Fruit fly (Drosophila melanogaster) whole organism, embryonic: ENCODE measurements around the gene CG42699.

Experiments
- ATbp ChIP-seq: fragments of 200-800 bp; sonication (Bioruptor generic); optimal IDR thresholded peaks from 2 replicates; lab custom pipeline; 2017; ENCODE audit warnings: missing biosample characterization, mild to moderate bottlenecking, missing genetic modification characterization, missing genetic modification reagents
- Awh ChIP-seq: fragments of 200-800 bp; sonication (Bioruptor generic); IDR thresholded peaks from 2 replicates; pipeline ENCODE4, ENCODE4 v1.3.6; 2022; ENCODE audit warnings: missing biosample characterization, missing genetic modification characterization
- B-H2 ChIP-seq: fragments of 200-800 bp; sonication (Bioruptor generic); optimal IDR thresholded peaks from 2 replicates; lab custom pipeline; 2018; ENCODE audit warnings: missing biosample characterization, mild to moderate bottlenecking, missing genetic modification characterization
- CG10147 ChIP-seq: fragments of 200-800 bp; sonication (Bioruptor generic); optimal IDR thresholded peaks from 2 replicates; lab custom pipeline; 2019; ENCODE audit warnings: missing biosample characterization, mild to moderate bottlenecking, missing genetic modification characterization, moderate library complexity
- CG11456 ChIP-seq: fragments of 200-800 bp; sonication (Bioruptor generic); IDR thresholded peaks from 3 replicates; pipeline ENCODE4 v1.3.6; 2022; ENCODE audit warnings: missing biosample characterization, missing genetic modification characterization
- CG11504 ChIP-seq: fragments of 200-800 bp; sonication (Bioruptor generic); optimal IDR thresholded peaks from 3 replicates; lab custom pipeline; 2019; ENCODE audit warnings: missing biosample characterization, mild to moderate bottlenecking, missing genetic modification characterization, moderate library complexity
- CG11723 ChIP-seq: fragments of 200-800 bp; sonication (Bioruptor generic); optimal IDR thresholded peaks from 2 replicates; lab custom pipeline; 2017; ENCODE audit warnings: missing biosample characterization, mild to moderate bottlenecking, missing genetic modification characterization
- CG14667 ChIP-seq: fragments of 200-800 bp; sonication (Bioruptor generic); IDR thresholded peaks from 2 replicates; pipeline ENCODE4 v1.3.6; 2022; ENCODE audit warnings: missing biosample characterization, missing genetic modification characterization
- CG14860 ChIP-seq: fragments of 200-800 bp; sonication (Bioruptor generic); IDR thresholded peaks from 3 replicates; pipeline ENCODE4 v1.3.6; 2022; ENCODE audit warnings: missing biosample characterization, missing genetic modification characterization; ENCODE audit not compliant: partially characterized antibody
- CG15073 ChIP-seq: fragments of 200-800 bp; sonication (Bioruptor generic); optimal IDR thresholded peaks from 2 replicates; lab custom pipeline; 2016; ENCODE audit warnings: missing biosample characterization, missing genetic modification characterization
- CG1529 ChIP-seq: fragments of 200-800 bp; sonication (Bioruptor generic); optimal IDR thresholded peaks from 3 replicates; lab custom pipeline; 2018; ENCODE audit warnings: missing biosample characterization, missing genetic modification characterization
- CG15696 ChIP-seq: fragments of 200-800 bp; sonication (Bioruptor generic); optimal IDR thresholded peaks from 2 replicates; lab custom pipeline; 2019; ENCODE audit warnings: missing biosample characterization, mild to moderate bottlenecking, missing genetic modification characterization, moderate library complexity
- CG16863 ChIP-seq: fragments of 200-800 bp; sonication (Bioruptor generic); optimal IDR thresholded peaks from 3 replicates; lab custom pipeline; 2016; ENCODE audit warnings: missing biosample characterization, missing genetic modification characterization
- CG17361 ChIP-seq: fragments of 200-800 bp; sonication (Bioruptor generic); IDR thresholded peaks from 3 replicates; pipeline ENCODE4 v1.3.6; 2022; ENCODE audit warnings: missing biosample characterization, missing genetic modification characterization
- CG18011 ChIP-seq: fragments of 200-800 bp; sonication (Bioruptor generic); optimal IDR thresholded peaks from 2 replicates; lab custom pipeline; 2017; ENCODE audit warnings: missing biosample characterization, missing genetic modification characterization, mild to moderate bottlenecking, moderate library complexity, missing genotype
- CG18476 ChIP-seq: fragments of 200-800 bp; sonication (Bioruptor generic); optimal IDR thresholded peaks from 2 replicates; lab custom pipeline; 2016; ENCODE audit warnings: missing biosample characterization, mild to moderate bottlenecking, missing genetic modification characterization
- CG2129 ChIP-seq: fragments of 200-800 bp; sonication (Bioruptor generic); IDR thresholded peaks from 2 replicates; pipeline ENCODE4 v1.3.6; 2022; ENCODE audit warnings: missing biosample characterization, missing genetic modification characterization; ENCODE audit not compliant: partially characterized antibody
- CG31224 ChIP-seq: fragments of 200-800 bp; sonication (Bioruptor generic); IDR thresholded peaks from 2 replicates; pipeline ENCODE4 v1.3.6; 2022; ENCODE audit warnings: missing biosample characterization, missing genetic modification characterization
- CG7928 ChIP-seq: fragments of 200-800 bp; sonication (Bioruptor generic); optimal IDR thresholded peaks from 2 replicates; lab custom pipeline; 2017; ENCODE audit warnings: missing biosample characterization, mild to moderate bottlenecking, missing genetic modification characterization
- CG8281 ChIP-seq: fragments of 200-800 bp; sonication (Bioruptor generic); optimal IDR thresholded peaks from 2 replicates; lab custom pipeline; 2018; ENCODE audit warnings: missing biosample characterization, mild to moderate bottlenecking, missing genetic modification characterization, moderate library complexity
- CHES-1-like ChIP-seq: fragments of 200-800 bp; sonication (Bioruptor generic); optimal IDR thresholded peaks from 2 replicates; lab custom pipeline; 2016; ENCODE audit warnings: missing biosample characterization, missing genetic modification characterization
- D19A ChIP-seq: fragments of 200-800 bp; optimal IDR thresholded peaks from 3 replicates; lab custom pipeline; 2019; ENCODE audit warnings: missing biosample characterization, mild to moderate bottlenecking, missing genetic modification characterization, moderate library complexity
- Eip74EF ChIP-seq, 2 experiments: fragments of 200-800 bp in 1 of 2; fragments of >200 bp in 1 of 2; sonication (Bioruptor generic) in 1 of 2; optimal IDR thresholded peaks; 2 replicates each; lab custom pipeline; 2017 to 2019; ENCODE audit warnings: missing biosample characterization in 2 of 2, missing genetic modification characterization in 2 of 2, mild to moderate bottlenecking in 1 of 2, moderate library complexity in 1 of 2
- Hr3 ChIP-seq: fragments of 200-800 bp; sonication (Bioruptor generic); optimal IDR thresholded peaks from 3 replicates; lab custom pipeline; 2016; ENCODE audit warnings: missing biosample characterization, missing genetic modification characterization
- Lhr ChIP-seq: fragments of 200-800 bp; sonication (Bioruptor generic); optimal IDR thresholded peaks from 3 replicates; lab custom pipeline; 2017; ENCODE audit warnings: mild to moderate bottlenecking, missing biosample characterization, missing genetic modification reagents, missing genetic modification characterization
- Max ChIP-seq: fragments of 200-800 bp; sonication (Bioruptor generic); optimal IDR thresholded peaks from 2 replicates; lab custom pipeline; 2016; ENCODE audit warnings: missing biosample characterization, mild to moderate bottlenecking, missing genetic modification characterization
- Nf-YB ChIP-seq: fragments of 200-800 bp; sonication (Bioruptor generic); optimal IDR thresholded peaks from 3 replicates; lab custom pipeline; 2019; ENCODE audit warnings: missing biosample characterization, mild to moderate bottlenecking, missing genetic modification characterization, moderate library complexity
- NfI ChIP-seq: fragments of 200-800 bp; sonication (Bioruptor generic); optimal IDR thresholded peaks from 3 replicates; lab custom pipeline; 2018; ENCODE audit warnings: missing biosample characterization, mild to moderate bottlenecking, missing genetic modification characterization, moderate library complexity
- Oli ChIP-seq: fragments of 200-800 bp; sonication (Bioruptor generic); optimal IDR thresholded peaks from 2 replicates; lab custom pipeline; 2018; ENCODE audit warnings: missing biosample characterization, mild to moderate bottlenecking, missing genetic modification characterization, moderate library complexity
- Poxn ChIP-seq: fragments of 200-800 bp; sonication (Bioruptor generic); IDR thresholded peaks from 2 replicates; pipeline ENCODE4 v1.3.6; 2022; ENCODE audit warnings: missing biosample characterization, missing genetic modification characterization
- Ptx1 ChIP-seq: fragments of 200-800 bp; sonication (Bioruptor generic); IDR thresholded peaks from 2 replicates; pipeline ENCODE4 v1.3.6; 2022; ENCODE audit warnings: missing biosample characterization, missing genetic modification characterization
- Rfx ChIP-seq: fragments of 200-800 bp; sonication (Bioruptor generic); IDR thresholded peaks from 2 replicates; pipeline ENCODE4 v1.3.6; 2022; ENCODE audit warnings: missing biosample characterization, missing genetic modification characterization
- Scr ChIP-seq: fragments of 200-800 bp; sonication (Bioruptor generic); IDR thresholded peaks from 2 replicates; pipeline ENCODE4 v1.3.6; 2022; ENCODE audit warnings: missing biosample characterization, missing genetic modification characterization; ENCODE audit not compliant: partially characterized antibody
- Sin3A ChIP-seq: fragments of >200 bp; optimal IDR thresholded peaks from 2 replicates; lab custom pipeline; 2018
- Xrp1 ChIP-seq: fragments of 200-800 bp; sonication (Bioruptor generic); IDR thresholded peaks from 2 replicates; pipeline ENCODE4 v1.3.6; 2022; ENCODE audit warnings: missing biosample characterization, missing genetic modification characterization
- ase ChIP-seq: fragments of 200-800 bp; sonication (Bioruptor generic); IDR thresholded peaks from 3 replicates; pipeline ENCODE4 v1.3.6; 2022; ENCODE audit warnings: missing biosample characterization, missing genetic modification characterization
- bab2 ChIP-seq: fragments of 200-800 bp; sonication (Bioruptor generic); optimal IDR thresholded peaks from 2 replicates; lab custom pipeline; 2016; ENCODE audit warnings: missing biosample characterization, missing genetic modification characterization
- cg ChIP-seq: fragments of 200-800 bp; sonication (Bioruptor generic); optimal IDR thresholded peaks from 3 replicates; lab custom pipeline; 2019; ENCODE audit warnings: missing biosample characterization, mild to moderate bottlenecking, missing genetic modification characterization, moderate library complexity
- exex ChIP-seq: fragments of 200-800 bp; sonication (Bioruptor generic); optimal IDR thresholded peaks from 4 replicates; lab custom pipeline; 2018; ENCODE audit warnings: missing biosample characterization, mild to moderate bottlenecking, missing genetic modification characterization, moderate library complexity
- gcm ChIP-seq: fragments of 200-800 bp; sonication (Bioruptor generic); optimal IDR thresholded peaks from 2 replicates; lab custom pipeline; 2019; ENCODE audit warnings: missing biosample characterization, mild to moderate bottlenecking, missing genetic modification characterization, moderate library complexity
- gem ChIP-seq: fragments of 200-800 bp; sonication (Bioruptor generic); optimal IDR thresholded peaks from 2 replicates; lab custom pipeline; 2019; ENCODE audit warnings: missing biosample characterization, mild to moderate bottlenecking, missing genetic modification characterization, moderate library complexity
- gfzf ChIP-seq: fragments of 200-800 bp; sonication (Bioruptor generic); optimal IDR thresholded peaks from 2 replicates; lab custom pipeline; 2016; ENCODE audit warnings: missing biosample characterization, mild to moderate bottlenecking, missing genetic modification characterization, moderate library complexity
- ken ChIP-seq: fragments of 200-800 bp; sonication (Bioruptor generic); IDR thresholded peaks from 3 replicates; pipeline ENCODE4 v1.3.6; 2022; ENCODE audit warnings: missing biosample characterization, missing genetic modification characterization
- onecut ChIP-seq: fragments of 200-800 bp; sonication (Bioruptor generic); IDR thresholded peaks from 2 replicates; pipeline ENCODE4 v1.3.6; 2022; ENCODE audit warnings: missing biosample characterization, missing genetic modification characterization
- pb ChIP-seq: fragments of 200-800 bp; sonication (Bioruptor generic); optimal IDR thresholded peaks from 3 replicates; lab custom pipeline; 2016; ENCODE audit warnings: missing biosample characterization, missing genetic modification characterization
- pnt ChIP-seq: fragments of 200-800 bp; sonication (Bioruptor generic); optimal IDR thresholded peaks from 3 replicates; lab custom pipeline; 2016; ENCODE audit warnings: missing biosample characterization, missing genetic modification characterization
- toy ChIP-seq: fragments of 200-800 bp; sonication (Bioruptor generic); IDR thresholded peaks from 2 replicates; pipeline ENCODE4 v1.3.6; 2022; ENCODE audit warnings: missing biosample characterization, missing genetic modification characterization
- trh ChIP-seq: fragments of 200-800 bp; sonication (Bioruptor generic); optimal IDR thresholded peaks from 2 replicates; lab custom pipeline; 2016; ENCODE audit warnings: missing biosample characterization, missing genetic modification characterization
- yki ChIP-seq: fragments of >200 bp; optimal IDR thresholded peaks from 3 replicates; lab custom pipeline; 2018
- zf30C ChIP-seq: fragments of 200-800 bp; sonication (Bioruptor generic); optimal IDR thresholded peaks from 3 replicates; lab custom pipeline; 2018; ENCODE audit warnings: missing biosample characterization, mild to moderate bottlenecking, missing genetic modification characterization
- zfh2 ChIP-seq: fragments of 200-800 bp; sonication (Bioruptor generic); optimal IDR thresholded peaks from 2 replicates; lab custom pipeline; 2016; ENCODE audit warnings: missing biosample characterization, missing genetic modification characterization

The CG42699 gene

DNA sequence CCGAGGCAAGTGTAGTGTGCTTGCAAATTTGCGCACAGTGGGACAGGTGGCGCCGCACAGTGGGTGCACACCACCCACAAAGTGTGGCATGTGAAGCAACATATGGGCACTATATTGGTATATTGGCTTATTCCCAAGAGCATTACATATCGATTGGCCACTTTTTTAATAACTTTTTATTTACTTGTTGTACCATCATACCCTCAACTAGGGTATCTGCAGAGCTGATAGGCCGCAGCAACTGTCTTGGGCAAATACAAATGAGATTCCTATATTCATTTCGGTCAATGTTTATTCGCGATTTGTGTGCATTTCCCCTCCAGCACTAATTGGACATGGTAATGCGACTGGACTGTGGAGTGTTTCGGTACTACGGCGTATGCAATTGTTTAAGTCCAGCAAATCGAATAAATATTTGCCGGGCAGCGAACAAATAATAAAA, 39.6 kb upstream of the CG42699 start (continued):
- TF ChIP-seq ATbp: peak; percentile 85
- TF ChIP-seq CG17361: peak; percentile 71
- peak; percentile 21 for TF ChIP-seq pb (GFP tag; lab: Kevin White, UChicago)
- peak; percentile 35 for TF ChIP-seq gcm (GFP tag; lab: Kevin White, UChicago)
- no peak for TF ChIP-seq CG14860
- peak; percentile 54; the same call in 1 of the 3 replicates for TF ChIP-seq ken (GFP tag; lab: Robert Waterston, UW)
- TF ChIP-seq pnt: peak; percentile 40
- TF ChIP-seq Nf-YB (GFP tag; lab: Kevin White, UChicago): peak; percentile 29
- no peak for TF ChIP-seq trh (GFP tag; lab: Kevin White, UChicago)
- TF ChIP-seq Eip74EF (GFP tag; optimal IDR thresholded peaks at IDR 0.05; lab: Kevin White, UChicago): peak in 1 of 2 experiments; percentile 51
- peak; percentile 49; the same call in 1 of the 2 replicates for TF ChIP-seq CG14667
- TF ChIP-seq cg (GFP tag; lab: Kevin White, UChicago): no peak
- no peak for TF ChIP-seq CG15073
- no peak for TF ChIP-seq zf30C (GFP tag; lab: Kevin White, UChicago)
- no peak for TF ChIP-seq yki (lab: Kevin White, UChicago)
- TF ChIP-seq Sin3A (lab: Kevin White, UChicago): no peak
- TF ChIP-seq Rfx (GFP tag; lab: Robert Waterston, UW): peak; percentile 45; the same call in 1 of the 2 replicates
- TF ChIP-seq CG11504: peak; percentile 72
- TF ChIP-seq Awh (GFP tag; lab: Robert Waterston, UW): 0 out of 2 replicates have a peak, but pooled peaks have one; percentile 35
- TF ChIP-seq toy (GFP tag; lab: Robert Waterston, UW): no peak
- peak; percentile 43 for TF ChIP-seq CG1529 (GFP tag; lab: Kevin White, UChicago)
- TF ChIP-seq CG16863: peak; percentile 21
- TF ChIP-seq CG18476 (GFP tag; lab: Kevin White, UChicago): no peak
- TF ChIP-seq CG18011 (GFP tag; lab: Kevin White, UChicago): no peak
- TF ChIP-seq CG31224 (GFP tag; lab: Robert Waterston, UW): peak; percentile 24; the same call in 1 of the 2 replicates
- TF ChIP-seq CG15696 (tag; lab: Kevin White, UChicago): peak; percentile 67
- peak; percentile 49 for TF ChIP-seq CG11723 (GFP tag; lab: Kevin White, UChicago)
- TF ChIP-seq gfzf (GFP tag; lab: Kevin White, UChicago): no peak
- TF ChIP-seq CG2129 (GFP tag; lab: Robert Waterston, UW): no peak
- TF ChIP-seq Scr: no peak
- TF ChIP-seq CG10147 (GFP tag; lab: Kevin White, UChicago): no peak
- TF ChIP-seq CG7928 (GFP tag; lab: Kevin White, UChicago): no peak
- peak; percentile 27 for TF ChIP-seq CG8281 (tag; lab: Kevin White, UChicago)
- peak; percentile 40 for TF ChIP-seq Lhr
- peak; percentile 58 for TF ChIP-seq Xrp1 (GFP tag; lab: Robert Waterston, UW)
- TF ChIP-seq CHES-1-like (GFP tag; lab: Kevin White, UChicago): peak; percentile 15
- peak; percentile 52; the same call in 1 of the 3 replicates for TF ChIP-seq ase (GFP tag; lab: Robert Waterston, UW)
- no peak for TF ChIP-seq Poxn (GFP tag; lab: Robert Waterston, UW)
- TF ChIP-seq D19A (tag; lab: Kevin White, UChicago): peak; percentile 32
- TF ChIP-seq zfh2: peak; percentile 10
- peak; percentile 19 for TF ChIP-seq Hr3 (GFP tag; lab: Kevin White, UChicago)
- TF ChIP-seq Ptx1: peak; percentile 55
- TF ChIP-seq onecut (GFP tag; lab: Robert Waterston, UW): peak; percentile 35
- peak; percentile 6; the same call in 1 of the 3 replicates for TF ChIP-seq CG11456 (GFP tag; lab: Robert Waterston, UW)
- TF ChIP-seq B-H2 (GFP tag; lab: Kevin White, UChicago): no peak
- peak; percentile 67 for TF ChIP-seq gem (tag; lab: Kevin White, UChicago)
- TF ChIP-seq NfI (GFP tag; lab: Kevin White, UChicago): no peak
- no peak for TF ChIP-seq exex (tag; lab: Kevin White, UChicago)
- TF ChIP-seq Max (GFP tag; lab: Kevin White, UChicago): no peak
- peak; percentile 30 for TF ChIP-seq Oli (tag; lab: Kevin White, UChicago)
- TF ChIP-seq bab2 (GFP tag; lab: Kevin White, UChicago): peak; percentile 70
